Fruit fly (Drosophila melanogaster) whole organism, pupa: Measurements from ENCODE around the gene CG10561.

Experiments used
- CG10348 ChIP-seq: fragments of 200-800 bp; sonication (Bioruptor generic); IDR thresholded peaks from 2 replicates; pipeline ENCODE4 v1.3.6; 2022; ENCODE audit warnings: missing biosample characterization, missing genetic modification characterization
- CG12605 ChIP-seq: fragments of 200-800 bp; sonication (Bioruptor generic); IDR thresholded peaks from 2 replicates; pipeline ENCODE4 v1.3.6; 2022; ENCODE audit warnings: missing biosample characterization, missing genetic modification characterization
- CG13204 ChIP-seq: fragments of 200-800 bp; sonication (Bioruptor generic); optimal IDR thresholded peaks from 2 replicates; lab custom pipeline; 2018; ENCODE audit warnings: missing biosample characterization, mild to moderate bottlenecking, missing genetic modification characterization, moderate library complexity
- CG15710 ChIP-seq: fragments of 200-800 bp; sonication (Bioruptor generic); optimal IDR thresholded peaks from 2 replicates; lab custom pipeline; 2018; ENCODE audit warnings: missing biosample characterization, mild to moderate bottlenecking, missing genetic modification characterization, moderate library complexity
- CG17806 ChIP-seq: fragments of 200-800 bp; sonication (Bioruptor generic); optimal IDR thresholded peaks from 2 replicates; lab custom pipeline; 2018; ENCODE audit warnings: missing biosample characterization, mild to moderate bottlenecking, missing genetic modification characterization, moderate library complexity
- CG34367 ChIP-seq: fragments of 200-800 bp; sonication (Bioruptor generic); optimal IDR thresholded peaks from 2 replicates; lab custom pipeline; 2018; ENCODE audit warnings: missing biosample characterization, mild to moderate bottlenecking, missing genetic modification characterization
- CG4496 ChIP-seq: fragments of 200-800 bp; sonication (Bioruptor generic); IDR thresholded peaks from 3 replicates; pipeline ENCODE4 v1.3.6; 2022; ENCODE audit warnings: missing biosample characterization, missing genetic modification characterization
- CG8159 ChIP-seq: fragments of 200-800 bp; sonication (Bioruptor generic); optimal IDR thresholded peaks from 3 replicates; lab custom pipeline; 2018; ENCODE audit warnings: missing biosample characterization, mild to moderate bottlenecking, missing genetic modification characterization, moderate library complexity
- CG9948 ChIP-seq: fragments of 200-800 bp; sonication (Bioruptor generic); optimal IDR thresholded peaks from 2 replicates; lab custom pipeline; 2018; ENCODE audit warnings: missing biosample characterization, mild to moderate bottlenecking, missing genetic modification characterization, moderate library complexity
- EcR ChIP-seq: fragments of 200-800 bp; sonication (Bioruptor generic); optimal IDR thresholded peaks from 3 replicates; lab custom pipeline; 2019; ENCODE audit warnings: missing biosample characterization, missing genetic modification characterization, mild to moderate bottlenecking, moderate library complexity, missing genetic modification reagents
- Ets98B ChIP-seq: fragments of 200-800 bp; sonication (Bioruptor generic); IDR thresholded peaks from 2 replicates; pipeline ENCODE4 v1.3.6; 2022; ENCODE audit warnings: missing biosample characterization, missing genetic modification characterization
- gl ChIP-seq: fragments of 200-800 bp; sonication (Bioruptor generic); optimal IDR thresholded peaks from 2 replicates; lab custom pipeline; 2018; ENCODE audit warnings: missing biosample characterization, mild to moderate bottlenecking, missing genetic modification characterization
- rn ChIP-seq: fragments of 200-800 bp; sonication (Bioruptor generic); IDR thresholded peaks from 2 replicates; pipeline ENCODE4 v1.3.6; 2022; ENCODE audit warnings: missing biosample characterization, missing genetic modification characterization

DNA sequence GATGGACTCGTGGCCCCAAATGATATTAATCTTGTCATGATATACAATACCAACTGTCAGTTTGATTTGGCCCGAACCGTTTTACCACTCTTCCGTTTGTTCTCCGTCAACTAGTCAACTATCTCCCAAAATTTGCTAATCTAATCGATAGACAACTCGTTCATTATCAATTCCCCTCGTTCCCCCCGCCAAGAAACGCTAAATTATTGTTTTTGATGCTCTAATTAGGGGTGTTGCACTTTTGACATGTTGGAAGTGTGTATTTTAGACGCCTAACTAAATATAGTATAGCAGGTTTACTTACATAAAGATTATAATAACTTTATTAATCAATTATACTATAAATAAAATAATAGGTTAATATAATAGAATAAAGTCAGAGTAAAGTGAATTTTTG lies 49.8 kb downstream of the CG10561 start:
- no peak for TF ChIP-seq CG10348 (GFP tag; lab: Robert Waterston, UW)
- TF ChIP-seq CG8159 (tag; lab: Kevin White, UChicago) = no peak
- no peak for TF ChIP-seq CG15710
- no peak for TF ChIP-seq gl (tag; lab: Kevin White, UChicago)
- TF ChIP-seq CG17806 (tag; lab: Kevin White, UChicago) = no peak
- TF ChIP-seq CG4496 (GFP tag; lab: Robert Waterston, UW) = no peak
- no peak for TF ChIP-seq CG34367 (tag; lab: Kevin White, UChicago)
- no peak for TF ChIP-seq EcR (GFP tag; lab: Kevin White, UChicago)
- no peak for TF ChIP-seq rn (GFP tag; lab: Robert Waterston, UW)
- TF ChIP-seq CG12605 = no peak
- TF ChIP-seq Ets98B = no peak
- TF ChIP-seq CG9948 (tag; lab: Kevin White, UChicago) = no peak
- TF ChIP-seq CG13204 (GFP tag; lab: Kevin White, UChicago) = no peak
